Worm (Caenorhabditis elegans): ENCODE measurements around the gene C07A9.12.

The C07A9.12 gene

DNA sequence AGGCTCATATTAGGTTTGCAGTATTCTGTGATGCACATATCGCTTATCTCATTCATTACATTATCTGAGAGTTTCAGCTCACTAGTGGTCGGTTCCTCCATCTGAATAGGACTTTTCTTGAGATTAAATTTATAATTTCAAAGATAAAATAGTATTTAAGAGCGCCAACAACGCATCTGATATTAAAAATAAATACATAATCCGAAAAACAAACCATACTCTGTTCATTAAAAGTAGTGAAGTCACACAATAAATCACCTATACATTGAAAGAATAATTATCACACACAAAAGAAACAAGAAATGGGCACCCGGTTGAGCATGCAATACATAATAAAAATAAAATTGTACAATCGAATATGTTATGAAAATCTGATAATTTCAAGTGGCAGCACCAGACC, 30.1 kb upstream of the C07A9.12 start, which contains the start of gene vps-53:
TSS of gene vps-53 (minus strand) at position 101 of the 400 bp plus-strand sequence.
- TF ChIP-seq nhr-43 (tag; optimal IDR thresholded peaks at IDR 0.05; ENCODE audit: poor library complexity, severe bottlenecking) (no peak), fkh-10 (GFP tag; optimal IDR thresholded peaks at IDR 0.05) (no peak)

DNA sequence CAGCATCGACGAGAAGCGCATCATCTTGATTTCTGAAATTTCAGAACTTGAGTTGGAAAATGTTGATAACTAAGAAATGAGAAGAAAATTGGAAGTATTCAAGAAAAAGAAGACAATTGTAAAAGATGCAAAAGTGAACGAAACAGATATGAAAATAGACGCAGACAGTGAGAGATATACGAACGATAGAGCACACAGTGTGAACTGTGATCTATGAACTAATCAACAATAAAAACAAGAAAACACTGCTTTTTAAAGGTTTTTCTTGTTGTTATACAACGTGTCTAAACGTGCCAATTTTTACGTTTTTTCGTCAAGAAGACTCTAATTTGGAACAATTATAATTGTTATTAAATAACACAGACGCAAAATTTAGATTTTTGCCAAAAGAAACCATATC, 25.5 kb upstream of the C07A9.12 start, which contains the start of gene ech-6:
TSS of gene ech-6 (minus strand) at position 32 of the 400 bp plus-strand sequence.
- TF ChIP-seq lsy-12 (tag; optimal IDR thresholded peaks at IDR 0.05) (peak; percentile 4), zag-1 (tag; optimal IDR thresholded peaks at IDR 0.05) (no peak), pqm-1 (tag; optimal IDR thresholded peaks at IDR 0.05) (peak; percentile 35), elt-2 (tag; optimal IDR thresholded peaks at IDR 0.05) (peak; percentile 40), nfya-1 (tag; optimal IDR thresholded peaks at IDR 0.05; ENCODE audit: insufficient read depth) (peak; percentile 20), ama-1 (optimal IDR thresholded peaks at IDR 0.05) (peak; percentile 7), unc-39 (tag; optimal IDR thresholded peaks at IDR 0.05) (no peak), unc-62 (GFP tag; optimal IDR thresholded peaks at IDR 0.05) (no peak), nhr-43 (tag; optimal IDR thresholded peaks at IDR 0.05; ENCODE audit: poor library complexity, severe bottlenecking) (peak; percentile 70), pha-4 (tag; optimal IDR thresholded peaks at IDR 0.05) (peak; percentile 65)

DNA sequence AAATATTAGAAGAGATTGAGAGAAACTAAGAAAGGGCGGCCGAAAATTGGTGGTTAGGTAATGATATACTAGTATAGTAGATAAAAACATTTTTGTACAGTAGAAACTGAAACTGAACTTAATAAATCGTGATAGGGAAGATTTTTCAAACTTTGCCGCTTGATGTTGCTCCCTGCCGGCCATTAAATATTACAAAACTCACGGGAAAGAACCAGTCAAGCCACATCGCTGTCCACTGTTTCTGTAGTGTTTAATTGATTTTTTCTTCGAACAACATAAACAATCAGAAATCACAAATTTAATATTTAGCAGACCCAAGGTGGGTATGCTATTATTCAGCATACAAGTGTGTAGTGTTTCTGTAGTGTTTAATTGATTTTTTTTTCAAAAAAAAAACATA, 23.7 kb upstream of the C07A9.12 start, which contains the start of gene T05G5.5:
TSS of gene T05G5.5 (minus strand) at position 359 of the 400 bp plus-strand sequence.
- TF ChIP-seq aly-2 (tag; optimal IDR thresholded peaks at IDR 0.05), result no peak
- TF ChIP-seq elt-2 (tag; optimal IDR thresholded peaks at IDR 0.05), result peak; percentile 5
- TF ChIP-seq pha-4 (tag; optimal IDR thresholded peaks at IDR 0.05), result no peak
- no peak for TF ChIP-seq nhr-237 (tag; optimal IDR thresholded peaks at IDR 0.05)
- TF ChIP-seq ZK546.5 (tag; optimal IDR thresholded peaks at IDR 0.05), result no peak
- peak; percentile 59 for TF ChIP-seq ama-1 (optimal IDR thresholded peaks at IDR 0.05)
- peak; percentile 79 for TF ChIP-seq nhr-43 (tag; optimal IDR thresholded peaks at IDR 0.05; ENCODE audit: poor library complexity, severe bottlenecking)
- TF ChIP-seq ceh-82 (tag; optimal IDR thresholded peaks at IDR 0.05), result no peak
- TF ChIP-seq nhr-11 (tag; optimal IDR thresholded peaks at IDR 0.05), result no peak
- TF ChIP-seq ztf-4 (tag; optimal IDR thresholded peaks at IDR 0.05), result no peak
- TF ChIP-seq egl-27 (tag; optimal IDR thresholded peaks at IDR 0.05), result no peak
- no peak for TF ChIP-seq unc-62 (GFP tag; optimal IDR thresholded peaks at IDR 0.05)
- TF ChIP-seq lin-15B (tag; optimal IDR thresholded peaks at IDR 0.05), result no peak
- no peak for TF ChIP-seq nfya-1 (tag; optimal IDR thresholded peaks at IDR 0.05; ENCODE audit: insufficient read depth)
- TF ChIP-seq elt-3 (tag; optimal IDR thresholded peaks at IDR 0.05), result no peak
- no peak for TF ChIP-seq nhr-77 (tag; optimal IDR thresholded peaks at IDR 0.05)
- TF ChIP-seq eor-1 (tag; optimal IDR thresholded peaks at IDR 0.05), result no peak
- TF ChIP-seq ceh-28 (tag; optimal IDR thresholded peaks at IDR 0.05), result no peak
- TF ChIP-seq fkh-10 (GFP tag; optimal IDR thresholded peaks at IDR 0.05), result no peak

DNA sequence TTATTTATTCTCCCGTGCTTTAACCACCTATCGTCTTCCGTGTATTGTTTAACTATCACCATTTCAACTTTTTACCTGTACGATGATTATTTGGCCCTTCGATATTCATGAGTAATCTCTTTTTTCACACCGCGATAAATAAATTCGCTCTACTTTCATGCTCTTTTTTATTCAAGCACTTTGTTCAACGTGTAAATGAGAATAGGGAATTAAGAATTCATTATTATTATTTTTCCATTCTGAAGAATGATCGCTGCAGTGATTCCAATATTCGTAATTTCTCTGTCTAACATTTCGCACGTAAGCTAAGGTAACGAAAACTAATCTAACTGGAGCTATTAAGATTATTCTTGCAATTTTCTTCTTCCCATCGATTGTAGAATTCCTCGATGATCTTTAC, 21.4 kb upstream of the C07A9.12 start, which contains the start of gene T05G5.4:
TSS of gene T05G5.4 (plus strand) at position 241 of the 400 bp plus-strand sequence.
- TF ChIP-seq fkh-10 (GFP tag; optimal IDR thresholded peaks at IDR 0.05) (no peak), ceh-9 (tag; optimal IDR thresholded peaks at IDR 0.05) (no peak)

DNA sequence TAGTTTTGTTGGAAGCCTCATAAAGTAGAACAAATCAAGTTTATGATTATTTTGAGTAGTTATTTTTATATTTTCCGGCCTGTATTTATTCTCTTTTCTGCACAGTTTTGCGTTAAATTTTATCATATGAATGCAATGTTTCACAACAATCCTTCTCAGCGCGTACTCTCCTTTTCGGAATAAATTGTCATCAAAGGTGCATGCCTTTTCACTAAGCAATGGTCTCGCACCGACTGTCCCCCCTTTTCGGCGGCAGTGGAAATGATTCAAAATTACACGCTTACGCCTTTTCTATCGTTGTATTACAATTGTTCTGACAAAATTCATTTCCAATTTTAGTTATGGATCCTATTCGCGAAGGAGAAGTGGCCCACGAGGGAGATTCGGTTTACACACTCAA, 19.8 kb upstream of the C07A9.12 start, which contains the start of the genes iff-1 and cdk-1:
TSS of gene iff-1 (minus strand) at position 61 of the 400 bp plus-strand sequence.
TSS of gene cdk-1 (plus strand) at position 340 of the 400 bp plus-strand sequence.
- TF ChIP-seq nfya-1 (tag; optimal IDR thresholded peaks at IDR 0.05; ENCODE audit: insufficient read depth) (peak; percentile 73), pha-4 (tag; optimal IDR thresholded peaks at IDR 0.05) (peak; percentile 69), lin-15B (tag; optimal IDR thresholded peaks at IDR 0.05) (peak; percentile 65), fos-1 (tag; optimal IDR thresholded peaks at IDR 0.05) (no peak), egl-5 (tag; optimal IDR thresholded peaks at IDR 0.05) (no peak), nhr-23 (tag; optimal IDR thresholded peaks at IDR 0.05) (peak; percentile 2), aly-2 (tag; optimal IDR thresholded peaks at IDR 0.05) (no peak), nhr-25 (tag; optimal IDR thresholded peaks at IDR 0.05) (peak; percentile 40)

DNA sequence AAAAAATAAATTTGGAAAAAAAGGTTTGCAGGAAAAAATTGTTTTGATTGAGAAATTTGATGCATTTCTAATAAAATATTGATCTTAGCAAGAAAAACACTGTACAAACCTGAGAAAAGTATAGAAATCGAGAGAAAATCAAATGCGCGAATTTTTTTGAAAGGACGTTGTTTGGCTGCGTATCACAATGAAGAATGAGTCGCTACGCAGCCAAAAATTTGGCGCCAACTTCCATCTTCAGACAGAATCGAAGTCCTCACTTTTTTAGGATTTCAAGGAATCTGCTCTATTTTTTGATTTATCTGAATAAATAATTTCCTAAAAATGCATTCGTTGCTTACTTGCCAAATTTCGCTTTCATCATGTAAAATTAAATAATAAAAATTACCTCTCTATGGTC, 19.3 kb upstream of the C07A9.12 start:
- TF ChIP-seq unc-39 (tag; optimal IDR thresholded peaks at IDR 0.05), result no peak
- no peak for TF ChIP-seq fos-1 (tag; optimal IDR thresholded peaks at IDR 0.05)
- TF ChIP-seq nhr-28 (tag; optimal IDR thresholded peaks at IDR 0.05), result no peak
- TF ChIP-seq ceh-28 (tag; optimal IDR thresholded peaks at IDR 0.05), result no peak
- no peak for TF ChIP-seq jun-1 (tag; optimal IDR thresholded peaks at IDR 0.05)
- TF ChIP-seq ceh-16 (tag; optimal IDR thresholded peaks at IDR 0.05), result no peak
- TF ChIP-seq ceh-9 (tag; optimal IDR thresholded peaks at IDR 0.05), result no peak
- TF ChIP-seq pqm-1 (tag; optimal IDR thresholded peaks at IDR 0.05), result no peak
- no peak for TF ChIP-seq ztf-4 (tag; optimal IDR thresholded peaks at IDR 0.05)
- no peak for TF ChIP-seq nhr-67 (tag; optimal IDR thresholded peaks at IDR 0.05)
- TF ChIP-seq egl-5 (tag; optimal IDR thresholded peaks at IDR 0.05), result no peak
- no peak for TF ChIP-seq R02D3.7 (tag; optimal IDR thresholded peaks at IDR 0.05)
- TF ChIP-seq lsy-12 (tag; optimal IDR thresholded peaks at IDR 0.05), result no peak
- TF ChIP-seq nhr-76 (tag; optimal IDR thresholded peaks at IDR 0.05), result no peak
- no peak for TF ChIP-seq nhr-23 (tag; optimal IDR thresholded peaks at IDR 0.05)
- TF ChIP-seq tbx-2 (tag; optimal IDR thresholded peaks at IDR 0.05), result no peak
- no peak for TF ChIP-seq daf-12 (tag; optimal IDR thresholded peaks at IDR 0.05)
- no peak for TF ChIP-seq lin-39 (tag; optimal IDR thresholded peaks at IDR 0.05)
- no peak for TF ChIP-seq ZK546.5 (tag; optimal IDR thresholded peaks at IDR 0.05)

All from whole organism, L3 larva.